Worm (Caenorhabditis elegans) whole organism, midembryonic: ENCODE measurements around the gene F10C2.4.

Experiments
- T22C8.4 ChIP-seq: fragments of 200-800 bp; sonication (Bioruptor generic); IDR thresholded peaks from 2 replicates; pipeline ENCODE4 v1.3.6; 2022; ENCODE audit warnings: missing genetic modification characterization, missing compliant biosample characterization
- cog-1 ChIP-seq: sonication (generic microtip); optimal IDR thresholded peaks from 2 replicates; lab custom pipeline; 2016; ENCODE audit warnings: missing genetic modification characterization, missing compliant biosample characterization
- flt-1 ChIP-seq: fragments of 200-800 bp; sonication (Bioruptor generic); IDR thresholded peaks from 2 replicates; pipeline ENCODE4 v1.3.6; 2022; ENCODE audit warnings: missing genetic modification characterization, missing compliant biosample characterization
- klf-2 ChIP-seq: fragments of 200-800 bp; sonication (Bioruptor generic); conservative IDR thresholded peaks from 2 replicates; pipeline ENCODE4 v1.3.6; 2022; ENCODE audit warnings: missing genetic modification reagents, missing genetic modification characterization, missing compliant biosample characterization
- med-1 ChIP-seq: sonication (generic microtip); optimal IDR thresholded peaks from 2 replicates; lab custom pipeline; 2017; ENCODE audit warnings: missing genetic modification characterization, mild to moderate bottlenecking, missing compliant biosample characterization, antibody characterized with exemption, missing genetic modification reagents; ENCODE audit not compliant: insufficient read depth
- ref-1 ChIP-seq: fragments of 200-800 bp; sonication (Bioruptor generic); conservative IDR thresholded peaks from 2 replicates; pipeline ENCODE4 v1.3.6; 2022; ENCODE audit warnings: missing genetic modification reagents, missing genetic modification characterization, missing compliant biosample characterization
- tab-1 ChIP-seq: fragments of 200-800 bp; sonication (Bioruptor generic); IDR thresholded peaks from 2 replicates; pipeline ENCODE4 v1.3.6; 2022; ENCODE audit warnings: missing genetic modification characterization, missing compliant biosample characterization
- ztf-23 ChIP-seq: fragments of 200-800 bp; sonication (Bioruptor generic); IDR thresholded peaks from 2 replicates; pipeline ENCODE4 v1.3.6; 2022; ENCODE audit warnings: missing genetic modification reagents, missing genetic modification characterization, missing compliant biosample characterization
- ztf-29 ChIP-seq: fragments of 200-800 bp; sonication (Bioruptor generic); IDR thresholded peaks from 2 replicates; pipeline ENCODE4 v1.3.6; 2022; ENCODE audit warnings: missing genetic modification reagents, missing genetic modification characterization, missing compliant biosample characterization

The F10C2.4 gene

DNA sequence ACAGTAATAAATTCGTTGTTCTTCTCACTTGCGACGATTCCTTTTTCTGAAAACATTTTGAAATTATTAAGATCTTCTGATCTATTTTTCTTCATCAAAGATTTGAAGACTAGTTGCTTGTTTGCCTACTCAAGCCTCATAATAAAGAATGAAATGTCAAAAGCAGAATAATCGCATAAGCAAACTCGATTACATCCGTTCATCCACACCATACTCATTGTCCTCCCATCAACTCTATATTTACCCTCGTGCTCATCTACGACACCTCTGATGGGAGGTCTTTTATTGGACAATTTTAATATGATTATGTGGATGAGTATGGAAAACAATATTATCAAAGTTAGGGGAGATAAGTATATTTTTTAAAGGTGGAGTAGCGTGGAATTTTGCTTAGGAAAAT is 7.5 kb upstream of the F10C2.4 start:
- no peak for TF ChIP-seq klf-2
- no peak for TF ChIP-seq T22C8.4 (GFP tag; lab: Robert Waterston, UW)
- TF ChIP-seq med-1 (GFP tag; lab: Kevin White, UChicago) = no peak
- TF ChIP-seq ztf-23 (GFP tag; lab: Robert Waterston, UW) = no peak
- TF ChIP-seq ztf-29 = no peak
- TF ChIP-seq cog-1 (tag; lab: Kevin White, UChicago) = no peak
- no peak for TF ChIP-seq tab-1 (GFP tag; lab: Robert Waterston, UW)
- TF ChIP-seq ref-1 (GFP tag; lab: Robert Waterston, UW) = no peak
- no peak for TF ChIP-seq flt-1 (GFP tag; lab: Robert Waterston, UW)

DNA sequence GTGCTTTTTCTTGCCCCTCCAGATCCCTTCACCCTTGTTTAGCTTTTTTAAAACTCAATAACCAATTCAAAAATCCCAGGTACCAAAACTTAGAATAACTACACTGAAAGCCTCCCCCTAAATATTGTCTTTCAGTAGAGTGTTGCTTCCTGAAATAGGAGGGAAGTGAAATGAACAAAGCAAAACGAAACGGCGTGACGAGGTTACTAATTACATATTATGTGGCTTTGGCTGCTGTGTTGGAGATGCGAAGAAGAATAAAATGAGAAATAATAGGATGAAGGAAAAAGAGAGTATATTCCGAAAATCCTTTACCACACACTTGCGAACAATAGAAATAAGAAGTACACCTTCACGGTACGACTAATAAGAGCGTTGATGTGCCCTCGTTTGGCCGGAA is 5.2 kb upstream of the F10C2.4 start:
- no peak for TF ChIP-seq med-1 (GFP tag; lab: Kevin White, UChicago)
- TF ChIP-seq flt-1 (GFP tag; lab: Robert Waterston, UW) = no peak
- TF ChIP-seq cog-1 (tag; lab: Kevin White, UChicago) = no peak
- TF ChIP-seq tab-1 (GFP tag; lab: Robert Waterston, UW) = no peak
- no peak for TF ChIP-seq ref-1 (GFP tag; lab: Robert Waterston, UW)
- TF ChIP-seq T22C8.4 (GFP tag; lab: Robert Waterston, UW) = no peak
- TF ChIP-seq ztf-29 = no peak
- TF ChIP-seq ztf-23 (GFP tag; lab: Robert Waterston, UW) = no peak
- TF ChIP-seq klf-2 = no peak

DNA sequence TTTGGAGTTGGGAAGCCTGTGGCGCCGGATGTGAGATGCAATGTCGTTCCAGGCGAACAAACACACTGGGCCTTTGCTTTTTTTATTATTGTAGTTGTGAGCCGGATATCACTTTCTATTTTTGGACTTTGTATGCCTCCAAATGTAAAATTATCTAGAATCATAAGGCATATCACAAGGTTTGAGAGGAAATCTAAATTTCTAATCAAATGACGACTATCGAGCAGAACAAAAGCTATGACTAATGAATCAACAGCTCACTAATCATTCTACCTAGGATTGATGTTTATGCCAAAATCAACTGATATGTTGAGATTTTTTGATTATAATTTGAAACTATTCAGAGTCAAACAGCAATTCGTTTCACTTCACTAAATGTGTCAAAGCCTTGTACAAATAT is 3.5 kb upstream of the F10C2.4 start:
- TF ChIP-seq ref-1 (GFP tag; lab: Robert Waterston, UW) (no peak), T22C8.4 (GFP tag; lab: Robert Waterston, UW) (no peak), ztf-29 (no peak), cog-1 (tag; lab: Kevin White, UChicago) (no peak), med-1 (GFP tag; lab: Kevin White, UChicago) (no peak), klf-2 (no peak), flt-1 (GFP tag; lab: Robert Waterston, UW) (no peak), ztf-23 (GFP tag; lab: Robert Waterston, UW) (no peak), tab-1 (GFP tag; lab: Robert Waterston, UW) (no peak)

DNA sequence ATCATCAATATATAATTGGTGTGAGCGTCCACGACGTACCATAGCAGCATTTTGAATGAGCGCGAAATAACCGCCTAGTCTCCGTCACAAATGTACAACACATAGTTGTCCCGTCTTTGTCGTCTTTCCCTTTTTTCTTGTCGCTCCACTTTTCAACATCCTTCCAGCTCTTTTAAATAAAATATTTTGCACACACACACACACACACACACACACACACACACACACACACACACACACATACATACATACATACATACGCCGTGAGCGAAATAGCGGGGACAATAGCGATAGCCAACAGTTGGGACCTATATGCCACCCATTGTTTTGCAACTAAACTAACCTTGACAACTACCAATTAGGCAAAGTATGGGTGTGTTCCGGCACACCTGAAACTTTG is 3.0 kb upstream of the F10C2.4 start:
- TF ChIP-seq flt-1 (GFP tag; lab: Robert Waterston, UW) = no peak

DNA sequence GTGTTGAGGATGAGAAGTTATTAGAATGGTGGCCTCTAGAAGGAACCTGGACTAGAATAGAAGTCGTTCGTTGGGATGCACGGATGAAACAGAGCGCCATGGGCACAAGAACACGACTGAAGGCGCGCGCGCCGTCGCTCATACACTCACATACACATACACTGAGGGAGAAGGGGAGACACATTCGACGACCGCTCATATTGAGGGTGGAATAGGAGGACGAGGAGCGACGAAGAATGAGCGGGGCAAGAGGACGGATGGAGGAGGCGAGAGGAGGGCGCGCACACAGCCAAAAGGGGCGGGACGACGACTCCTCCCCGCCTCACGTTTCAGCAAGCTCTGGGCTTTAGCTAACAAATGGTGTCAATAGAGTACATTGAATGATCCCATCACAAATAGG is 2.6 kb upstream of the F10C2.4 start:
- 0 out of 2 replicates have a peak, but pooled peaks have one; percentile 36 for TF ChIP-seq flt-1 (GFP tag; lab: Robert Waterston, UW)
- TF ChIP-seq ref-1 (GFP tag; lab: Robert Waterston, UW) = 0 out of 2 replicates have a peak, but pooled peaks have one; percentile 8
- no peak for TF ChIP-seq klf-2
- TF ChIP-seq ztf-23 (GFP tag; lab: Robert Waterston, UW) = peak; percentile 67; the same call in 1 of the 2 replicates

DNA sequence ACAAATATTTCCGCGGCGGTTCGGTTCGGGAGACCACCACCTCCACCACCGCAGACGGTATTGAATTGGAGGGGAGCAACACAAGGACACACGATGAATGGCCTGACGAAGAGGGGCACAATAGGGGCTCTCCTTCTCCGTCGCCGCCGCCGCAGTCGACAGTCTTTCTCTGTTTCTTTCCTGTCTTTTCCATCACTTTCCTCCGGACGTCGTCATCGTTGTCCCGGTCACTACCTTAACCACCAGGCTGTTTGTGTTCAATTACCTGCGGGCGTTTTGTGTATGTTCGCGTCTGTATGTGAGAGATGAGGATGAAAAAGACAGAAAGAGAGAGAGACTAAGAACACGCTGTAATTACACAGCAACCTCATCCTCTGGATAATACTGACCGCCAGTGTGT is 1.6 kb upstream of the F10C2.4 start:
- TF ChIP-seq flt-1 (GFP tag; lab: Robert Waterston, UW) (no peak), ref-1 (GFP tag; lab: Robert Waterston, UW) (no peak), cog-1 (tag; lab: Kevin White, UChicago) (no peak), med-1 (GFP tag; lab: Kevin White, UChicago) (no peak), klf-2 (no peak), ztf-29 (no peak)

DNA sequence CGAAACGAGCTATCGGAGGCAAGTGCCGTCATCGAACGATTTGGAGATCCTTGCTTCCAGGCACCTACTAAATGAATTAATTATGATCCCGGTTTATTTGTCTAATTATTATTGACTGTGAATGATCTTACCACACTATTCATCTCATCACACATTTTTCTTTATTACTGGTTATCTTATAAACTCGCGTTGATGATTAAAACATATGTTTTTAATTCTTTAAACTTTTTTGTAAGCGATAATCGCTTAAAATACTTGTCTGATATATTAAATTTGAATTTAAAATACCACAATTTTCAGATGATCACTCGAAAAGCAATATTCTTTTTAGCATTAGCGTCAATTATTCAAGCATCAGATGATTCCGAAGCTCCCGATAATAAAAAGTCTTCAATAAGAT is 3.8 kb downstream of the F10C2.4 start, which contains the start of gene F10C2.5:
TSS of gene F10C2.5 (plus strand) at position 301 of the 400 bp plus-strand sequence.
- TF ChIP-seq tab-1 (GFP tag; lab: Robert Waterston, UW) = no peak
- no peak for TF ChIP-seq med-1 (GFP tag; lab: Kevin White, UChicago)
- no peak for TF ChIP-seq ztf-23 (GFP tag; lab: Robert Waterston, UW)
- no peak for TF ChIP-seq cog-1 (tag; lab: Kevin White, UChicago)
- no peak for TF ChIP-seq T22C8.4 (GFP tag; lab: Robert Waterston, UW)
- TF ChIP-seq ref-1 (GFP tag; lab: Robert Waterston, UW) = no peak
- TF ChIP-seq klf-2 = no peak
- TF ChIP-seq flt-1 (GFP tag; lab: Robert Waterston, UW) = no peak
- no peak for TF ChIP-seq ztf-29

DNA sequence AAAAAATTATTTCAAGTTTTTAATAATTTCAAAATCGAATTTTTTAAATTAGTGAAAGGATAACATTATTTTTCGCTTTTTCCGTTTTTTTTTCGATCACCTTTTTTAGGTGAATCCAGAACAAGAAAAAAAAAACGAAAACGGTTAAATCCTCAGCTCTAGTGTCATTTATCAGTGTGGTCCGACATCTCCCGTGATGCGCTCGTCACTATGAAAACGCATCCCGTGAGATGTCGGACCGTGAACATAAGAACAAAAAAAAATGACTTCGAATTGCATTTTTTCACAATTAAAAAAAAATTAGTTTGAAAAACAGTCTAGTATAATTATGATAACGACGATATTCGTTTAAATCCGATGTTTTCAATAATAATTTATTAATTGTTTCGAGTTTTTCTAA is 6.4 kb downstream of the F10C2.4 start:
- TF ChIP-seq ztf-23 (GFP tag; lab: Robert Waterston, UW) = no peak
- no peak for TF ChIP-seq ref-1 (GFP tag; lab: Robert Waterston, UW)
- TF ChIP-seq cog-1 (tag; lab: Kevin White, UChicago) = no peak
- no peak for TF ChIP-seq klf-2
- TF ChIP-seq med-1 (GFP tag; lab: Kevin White, UChicago) = no peak
- TF ChIP-seq tab-1 (GFP tag; lab: Robert Waterston, UW) = no peak
- no peak for TF ChIP-seq flt-1 (GFP tag; lab: Robert Waterston, UW)
- TF ChIP-seq T22C8.4 (GFP tag; lab: Robert Waterston, UW) = no peak
- no peak for TF ChIP-seq ztf-29

DNA sequence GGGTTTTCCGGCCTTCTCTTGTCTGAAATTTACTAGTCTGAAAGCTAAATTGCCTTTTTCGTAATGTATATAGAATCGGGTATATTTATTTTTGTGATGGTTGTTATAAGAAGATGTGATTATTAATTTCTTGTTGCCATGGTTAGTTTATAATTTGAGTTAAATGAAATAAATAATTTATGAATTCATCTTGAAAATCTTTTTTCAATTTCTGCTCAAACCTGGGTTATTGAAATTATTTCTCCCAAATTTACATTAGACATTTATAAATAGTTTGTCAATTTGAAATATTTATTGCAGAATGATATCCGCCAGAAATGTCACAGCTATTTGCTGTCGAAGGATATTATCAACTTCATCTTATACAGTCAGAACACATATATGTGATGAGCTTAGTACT is 7.1 kb downstream of the F10C2.4 start, which contains the start of gene dars-2:
TSS of gene dars-2 (plus strand) at position 301 of the 400 bp plus-strand sequence.
- TF ChIP-seq med-1 (GFP tag; lab: Kevin White, UChicago) = no peak
- no peak for TF ChIP-seq cog-1 (tag; lab: Kevin White, UChicago)
- no peak for TF ChIP-seq tab-1 (GFP tag; lab: Robert Waterston, UW)
- no peak for TF ChIP-seq ref-1 (GFP tag; lab: Robert Waterston, UW)
- TF ChIP-seq ztf-29 = no peak
- TF ChIP-seq klf-2 = no peak
- no peak for TF ChIP-seq flt-1 (GFP tag; lab: Robert Waterston, UW)
- no peak for TF ChIP-seq T22C8.4 (GFP tag; lab: Robert Waterston, UW)
- no peak for TF ChIP-seq ztf-23 (GFP tag; lab: Robert Waterston, UW)

DNA sequence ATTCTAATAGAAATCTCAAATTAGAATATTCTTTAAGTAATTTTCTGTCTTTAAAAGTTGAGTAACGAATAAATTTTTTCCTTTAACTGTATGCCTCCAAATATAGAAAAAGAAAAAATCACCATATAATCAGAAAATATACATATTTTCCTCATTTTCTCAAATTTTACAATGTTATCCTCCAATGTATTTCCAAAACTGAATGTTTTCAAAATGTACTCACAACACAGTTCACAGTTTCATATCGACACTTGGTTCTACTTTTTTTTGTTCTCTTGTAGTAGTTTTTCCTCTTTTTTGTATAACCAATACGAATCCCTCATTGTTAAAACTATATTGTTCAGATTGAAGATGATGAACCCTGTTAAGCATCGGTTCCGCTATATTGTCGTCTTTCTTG is 12.2 kb downstream of the F10C2.4 start, which contains the start of gene F10C2.7:
TSS of gene F10C2.7 (plus strand) at position 301 of the 400 bp plus-strand sequence.
- no peak for TF ChIP-seq ztf-23 (GFP tag; lab: Robert Waterston, UW)
- TF ChIP-seq flt-1 (GFP tag; lab: Robert Waterston, UW) = no peak
- TF ChIP-seq cog-1 (tag; lab: Kevin White, UChicago) = no peak
- TF ChIP-seq T22C8.4 (GFP tag; lab: Robert Waterston, UW) = no peak
- TF ChIP-seq med-1 (GFP tag; lab: Kevin White, UChicago) = no peak
- TF ChIP-seq ztf-29 = no peak
